Worm (Caenorhabditis elegans) whole organism, L4 larva: ENCODE data around the gene C53A5.9.
A peak's percentile ranks its signal among the peaks of the same experiment; 100 is the strongest.

ENCODE experiments used
- F10B5.3 ChIP-seq: sonication (generic microtip); optimal IDR thresholded peaks from 2 replicates; lab custom pipeline; 2016; ENCODE audit warnings: mild to moderate bottlenecking, missing genetic modification characterization, missing compliant biosample characterization
- F26F4.8 ChIP-seq: fragments of 200-800 bp; sonication (Bioruptor generic); conservative IDR thresholded peaks from 2 replicates; pipeline ENCODE4 v1.3.6; 2022; ENCODE audit warnings: missing genetic modification characterization, missing compliant biosample characterization
- T20F7.1 ChIP-seq: fragments of 200-800 bp; sonication (Bioruptor generic); optimal IDR thresholded peaks from 2 replicates; lab custom pipeline; 2018; ENCODE audit warnings: mild to moderate bottlenecking, missing genetic modification characterization, missing compliant biosample characterization
- Y105C5A.15 ChIP-seq: fragments of 200-800 bp; sonication (Bioruptor generic); IDR thresholded peaks from 2 replicates; pipeline ENCODE4 v1.3.6; 2022; ENCODE audit warnings: missing genetic modification characterization, missing compliant biosample characterization
- Y5F2A.4 ChIP-seq: fragments of 200-800 bp; sonication (Bioruptor generic); optimal IDR thresholded peaks from 2 replicates; lab custom pipeline; 2018; ENCODE audit warnings: mild to moderate bottlenecking, missing genetic modification characterization, missing compliant biosample characterization
- ZK337.2 ChIP-seq: fragments of 200-800 bp; sonication (Bioruptor generic); IDR thresholded peaks from 2 replicates; pipeline ENCODE4 v1.3.6; 2022; ENCODE audit warnings: missing genetic modification reagents, missing genetic modification characterization, missing compliant biosample characterization
- ZK546.5 ChIP-seq, 2 experiments: sonication (generic microtip); optimal IDR thresholded peaks; 2 replicates each; lab custom pipeline; 2017; ENCODE audit warnings: missing biosample characterization in 2 of 2, missing genetic modification characterization in 2 of 2
- attf-4 ChIP-seq: sonication (generic microtip); optimal IDR thresholded peaks from 3 replicates; lab custom pipeline; 2017; ENCODE audit warnings: missing biosample characterization, missing genetic modification characterization
- ceh-20 ChIP-seq: fragments of 200-800 bp; sonication (Bioruptor generic); IDR thresholded peaks from 2 replicates; pipeline ENCODE4 v1.3.6; 2022; ENCODE audit warnings: missing genetic modification reagents, missing genetic modification characterization, missing compliant biosample characterization
- ceh-32 ChIP-seq: sonication (generic microtip); optimal IDR thresholded peaks from 2 replicates; lab custom pipeline; 2016; ENCODE audit warnings: mild to moderate bottlenecking, missing genetic modification characterization, missing compliant biosample characterization; ENCODE audit not compliant: poor library complexity
- ceh-62 ChIP-seq: sonication (generic microtip); optimal IDR thresholded peaks from 2 replicates; lab custom pipeline; 2017; ENCODE audit warnings: missing biosample characterization, missing genetic modification characterization
- ces-1 ChIP-seq: fragments of 150-350 bp; sonication (generic microtip); optimal IDR thresholded peaks from 4 replicates; lab custom pipeline; 2014; ENCODE audit warnings: missing biosample characterization, missing genetic modification reagents, missing genetic modification characterization
- daf-12 ChIP-seq: fragments of 150-350 bp; optimal IDR thresholded peaks from 2 replicates; lab custom pipeline; 2014; ENCODE audit warnings: missing biosample characterization, missing genetic modification reagents, missing genetic modification characterization
- daf-19 ChIP-seq: fragments of 200-800 bp; sonication (Bioruptor generic); conservative IDR thresholded peaks from 2 replicates; pipeline ENCODE4 v1.3.6; 2022; ENCODE audit warnings: missing genetic modification characterization, missing compliant biosample characterization
- daf-8 ChIP-seq: fragments of 200-800 bp; sonication (Bioruptor generic); IDR thresholded peaks from 2 replicates; pipeline ENCODE4 v1.3.6; 2022; ENCODE audit warnings: missing genetic modification characterization, missing compliant biosample characterization
- dmd-6 ChIP-seq: fragments of 200-800 bp; sonication (Bioruptor generic); IDR thresholded peaks from 2 replicates; pipeline ENCODE4 v1.3.6; 2022; ENCODE audit warnings: missing genetic modification reagents, missing genetic modification characterization, missing compliant biosample characterization
- fkh-10 ChIP-seq: fragments of 150-350 bp; optimal IDR thresholded peaks from 2 replicates; lab custom pipeline; 2014; ENCODE audit warnings: missing biosample characterization, missing genetic modification reagents, missing genetic modification characterization
- fos-1 ChIP-seq: fragments of 150-350 bp; optimal IDR thresholded peaks from 2 replicates; lab custom pipeline; 2014; ENCODE audit warnings: missing biosample characterization, missing genetic modification characterization
- gei-8 ChIP-seq: fragments of 200-800 bp; sonication (Bioruptor generic); optimal IDR thresholded peaks from 2 replicates; lab custom pipeline; 2018; ENCODE audit warnings: mild to moderate bottlenecking, missing genetic modification characterization, missing compliant biosample characterization
- hif-1 ChIP-seq, 2 experiments: sonication (generic microtip); optimal IDR thresholded peaks; 2 replicates each; lab custom pipeline; 2016 to 2017; ENCODE audit warnings: missing compliant biosample characterization in 2 of 2, missing genetic modification characterization in 2 of 2, missing genetic modification reagents in 2 of 2, missing genotype in 2 of 2, mild to moderate bottlenecking in 1 of 2
- hlh-11 ChIP-seq: fragments of 200-800 bp; sonication (Bioruptor generic); optimal IDR thresholded peaks from 2 replicates; lab custom pipeline; 2018; ENCODE audit warnings: mild to moderate bottlenecking, missing genetic modification characterization, missing compliant biosample characterization
- jun-1 ChIP-seq: fragments of 150-350 bp; optimal IDR thresholded peaks from 2 replicates; lab custom pipeline; 2014; ENCODE audit warnings: missing biosample characterization, missing genetic modification reagents, missing genetic modification characterization
- lin-15B ChIP-seq: fragments of 150-350 bp; sonication (generic microtip); optimal IDR thresholded peaks from 3 replicates; lab custom pipeline; 2014; ENCODE audit warnings: missing biosample characterization, missing genetic modification characterization
- lin-29 ChIP-seq: fragments of 200-800 bp; sonication (Bioruptor generic); IDR thresholded peaks from 2 replicates; pipeline ENCODE4 v1.3.6; 2022; ENCODE audit warnings: missing genetic modification reagents, missing genetic modification characterization, missing compliant biosample characterization
- lin-39 ChIP-seq: fragments of 150-350 bp; optimal IDR thresholded peaks from 2 replicates; lab custom pipeline; 2014; ENCODE audit warnings: missing biosample characterization, missing genetic modification reagents, missing genetic modification characterization
- lsy-2 ChIP-seq, 2 experiments: fragments of 150-350 bp in 1 of 2; sonication (generic microtip) in 1 of 2; optimal IDR thresholded peaks; 2 replicates each; lab custom pipeline; 2014 to 2017; ENCODE audit warnings: missing biosample characterization in 2 of 2, missing genetic modification characterization in 2 of 2
- madf-9 ChIP-seq: fragments of 200-800 bp; sonication (Bioruptor generic); conservative IDR thresholded peaks from 2 replicates; pipeline ENCODE4 v1.3.6; 2022; ENCODE audit warnings: missing genetic modification reagents, missing genetic modification characterization, missing compliant biosample characterization
- mdl-1 ChIP-seq, 2 experiments: fragments of 150-350 bp in 1 of 2; sonication (generic microtip) in 1 of 2; optimal IDR thresholded peaks; 2 replicates each; lab custom pipeline; 2014 to 2017; ENCODE audit warnings: missing biosample characterization in 2 of 2, missing genetic modification characterization in 2 of 2
- nhr-10 ChIP-seq: fragments of 150-350 bp; optimal IDR thresholded peaks from 2 replicates; lab custom pipeline; 2014; ENCODE audit warnings: missing biosample characterization, missing genetic modification characterization
- nhr-11 ChIP-seq: fragments of 150-350 bp; optimal IDR thresholded peaks from 2 replicates; lab custom pipeline; 2014; ENCODE audit warnings: missing biosample characterization, missing genetic modification characterization
- nhr-111 ChIP-seq: fragments of 200-800 bp; sonication (Bioruptor generic); optimal IDR thresholded peaks from 2 replicates; lab custom pipeline; 2018; ENCODE audit warnings: mild to moderate bottlenecking, missing genetic modification characterization, missing compliant biosample characterization
- nhr-28 ChIP-seq: fragments of 150-350 bp; optimal IDR thresholded peaks from 2 replicates; lab custom pipeline; 2014; ENCODE audit warnings: missing biosample characterization, missing genetic modification characterization
- nhr-41 ChIP-seq: fragments of 200-800 bp; sonication (Bioruptor generic); IDR thresholded peaks from 2 replicates; pipeline ENCODE4 v1.3.6; 2022; ENCODE audit warnings: missing genetic modification reagents, missing genetic modification characterization, missing compliant biosample characterization
- nhr-42 ChIP-seq: fragments of 200-800 bp; sonication (Bioruptor generic); IDR thresholded peaks from 2 replicates; pipeline ENCODE4 v1.3.6; 2022; ENCODE audit warnings: missing genetic modification characterization, missing compliant biosample characterization
- nhr-48 ChIP-seq: sonication (generic microtip); optimal IDR thresholded peaks from 2 replicates; lab custom pipeline; 2016; ENCODE audit warnings: mild to moderate bottlenecking, missing genetic modification characterization, missing compliant biosample characterization
- nhr-6 ChIP-seq: fragments of 150-350 bp; optimal IDR thresholded peaks from 2 replicates; lab custom pipeline; 2014; ENCODE audit warnings: missing biosample characterization, missing genetic modification characterization
- nhr-77 ChIP-seq: fragments of 150-350 bp; optimal IDR thresholded peaks from 2 replicates; lab custom pipeline; 2014; ENCODE audit warnings: missing biosample characterization, missing genetic modification characterization
- php-3 ChIP-seq: fragments of 200-800 bp; sonication (Bioruptor generic); IDR thresholded peaks from 2 replicates; pipeline ENCODE4 v1.3.6; 2022; ENCODE audit warnings: missing genetic modification reagents, missing genetic modification characterization, missing compliant biosample characterization
- rbr-2 ChIP-seq: sonication (generic microtip); optimal IDR thresholded peaks from 2 replicates; lab custom pipeline; 2016; ENCODE audit warnings: missing genotype, missing genetic modification characterization, missing compliant biosample characterization
- saeg-2 ChIP-seq: fragments of 200-800 bp; sonication (Bioruptor generic); IDR thresholded peaks from 2 replicates; pipeline ENCODE4 v1.3.6; 2022; ENCODE audit warnings: missing genetic modification reagents, missing genetic modification characterization, missing compliant biosample characterization
- sdz-12 ChIP-seq: fragments of 200-800 bp; sonication (Bioruptor generic); optimal IDR thresholded peaks from 2 replicates; lab custom pipeline; 2018; ENCODE audit warnings: mild to moderate bottlenecking, missing genetic modification characterization, missing compliant biosample characterization
- snpc-1.2 ChIP-seq: fragments of 200-800 bp; sonication (Bioruptor generic); IDR thresholded peaks from 2 replicates; pipeline ENCODE4 v1.3.6; 2022; ENCODE audit warnings: missing genetic modification reagents, missing genetic modification characterization, missing compliant biosample characterization
- spr-3 ChIP-seq: fragments of 200-800 bp; sonication (Bioruptor generic); optimal IDR thresholded peaks from 2 replicates; lab custom pipeline; 2018; ENCODE audit warnings: mild to moderate bottlenecking, missing genetic modification characterization, missing compliant biosample characterization
- tag-97 ChIP-seq: fragments of 200-800 bp; sonication (Bioruptor generic); IDR thresholded peaks from 2 replicates; pipeline ENCODE4 v1.3.6; 2022; ENCODE audit warnings: missing genetic modification characterization, missing compliant biosample characterization
- unc-130 ChIP-seq: sonication (generic microtip); optimal IDR thresholded peaks from 2 replicates; lab custom pipeline; 2016; ENCODE audit warnings: missing genetic modification reagents, missing genetic modification characterization, missing compliant biosample characterization
- unc-39 ChIP-seq: sonication (generic microtip); optimal IDR thresholded peaks from 2 replicates; lab custom pipeline; 2017; ENCODE audit warnings: missing biosample characterization, missing genetic modification characterization
- zfp-2 ChIP-seq: sonication (generic microtip); optimal IDR thresholded peaks from 2 replicates; lab custom pipeline; 2016; ENCODE audit warnings: mild to moderate bottlenecking, missing genetic modification characterization, missing compliant biosample characterization
- zfp-3 ChIP-seq: fragments of 200-800 bp; sonication (Bioruptor generic); conservative IDR thresholded peaks from 2 replicates; pipeline ENCODE4 v1.3.6; 2022; ENCODE audit warnings: missing genetic modification reagents, missing genetic modification characterization, missing compliant biosample characterization

C53A5.9 gene

ce11 chrV:14558757-14559156 is at the start of gene C53A5.9:
C53A5.9 (minus strand) TSS chrV:14558857.
- no peak for TF ChIP-seq gei-8 (GFP tag; lab: Kevin White, UChicago)
- TF ChIP-seq lin-29 (GFP tag; lab: Robert Waterston, UW) = no peak
- no peak for TF ChIP-seq jun-1 (tag; lab: Kevin White, UChicago)
- TF ChIP-seq unc-39 (tag; lab: Kevin White, UChicago) = no peak
- TF ChIP-seq nhr-41 = no peak
- TF ChIP-seq nhr-42 (GFP tag; lab: Robert Waterston, UW) = no peak
- no peak for TF ChIP-seq nhr-6 (tag; lab: Kevin White, UChicago)
- no peak for TF ChIP-seq rbr-2 (tag; lab: Kevin White, UChicago)
- TF ChIP-seq nhr-48 (tag; lab: Kevin White, UChicago) = no peak
- no peak for TF ChIP-seq php-3
- TF ChIP-seq lin-15B (tag; lab: Kevin White, UChicago) = no peak

- TF ChIP-seq spr-3 (GFP tag; lab: Kevin White, UChicago) = no peak
- TF ChIP-seq Y105C5A.15 (GFP tag; lab: Robert Waterston, UW) = no peak
- no peak for TF ChIP-seq madf-9 (GFP tag; lab: Robert Waterston, UW)
- no peak for TF ChIP-seq Y5F2A.4
- no peak for TF ChIP-seq nhr-77
- no peak for TF ChIP-seq daf-12 (tag; lab: Kevin White, UChicago)
- TF ChIP-seq ceh-32 (tag; lab: Kevin White, UChicago) = no peak
- no peak for TF ChIP-seq zfp-3 (GFP tag; lab: Robert Waterston, UW)
- no peak for TF ChIP-seq ZK546.5 (tag; optimal IDR thresholded peaks at IDR 0.05; lab: Kevin White, UChicago)
- TF ChIP-seq nhr-111 = no peak
- TF ChIP-seq F10B5.3 (tag; lab: Kevin White, UChicago) = no peak
- TF ChIP-seq attf-4 (tag; lab: Kevin White, UChicago) = no peak
- no peak for TF ChIP-seq dmd-6 (GFP tag; lab: Robert Waterston, UW)
- TF ChIP-seq ces-1 (GFP tag; lab: Kevin White, UChicago) = no peak
- TF ChIP-seq ZK337.2 = no peak
These were observed 45.1 kb upstream of the C53A5.9 start for ce11 chrV:14603755-14604154.

ce11 chrV:14599972-14600371 is 41.3 kb upstream of the C53A5.9 start, which contains the start of gene glb-22:
glb-22 (plus strand) TSS chrV:14600272.
- TF ChIP-seq ceh-20 (GFP tag; lab: Robert Waterston, UW) = no peak
- TF ChIP-seq nhr-28 = no peak
- TF ChIP-seq mdl-1 (tag; optimal IDR thresholded peaks at IDR 0.05; lab: Kevin White, UChicago) = no peak
- no peak for TF ChIP-seq F26F4.8 (GFP tag; lab: Robert Waterston, UW)
- no peak for TF ChIP-seq ceh-62 (tag; lab: Kevin White, UChicago)
- TF ChIP-seq dmd-6 (GFP tag; lab: Robert Waterston, UW) = no peak
- TF ChIP-seq zfp-2 = no peak
- no peak for TF ChIP-seq sdz-12 (GFP tag; lab: Kevin White, UChicago)
- no peak for TF ChIP-seq hlh-11 (tag; lab: Kevin White, UChicago)

- TF ChIP-seq unc-130 (GFP tag; lab: Kevin White, UChicago) = no peak
- no peak for TF ChIP-seq saeg-2 (GFP tag; lab: Robert Waterston, UW)
- no peak for TF ChIP-seq gei-8 (GFP tag; lab: Kevin White, UChicago)
- no peak for TF ChIP-seq tag-97
- TF ChIP-seq lsy-2 (tag; optimal IDR thresholded peaks at IDR 0.05; lab: Kevin White, UChicago) = peak in 1 of 2 experiments; percentile 57
- TF ChIP-seq nhr-42 (GFP tag; lab: Robert Waterston, UW) = no peak
- TF ChIP-seq nhr-11 (tag; lab: Kevin White, UChicago) = no peak
- TF ChIP-seq lin-39 (tag; lab: Kevin White, UChicago) = no peak
- no peak for TF ChIP-seq daf-19 (GFP tag; lab: Robert Waterston, UW)
- no peak for TF ChIP-seq snpc-1.2 (GFP tag; lab: Robert Waterston, UW)
- TF ChIP-seq hif-1 (tag; optimal IDR thresholded peaks at IDR 0.05; lab: Kevin White, UChicago) = no peak
- no peak for TF ChIP-seq fkh-10 (GFP tag; lab: Kevin White, UChicago)
- TF ChIP-seq daf-12 (tag; lab: Kevin White, UChicago) = no peak
- TF ChIP-seq sdz-12 (GFP tag; lab: Kevin White, UChicago) = no peak
- no peak for TF ChIP-seq daf-8
- no peak for TF ChIP-seq fos-1
- no peak for TF ChIP-seq nhr-10 (tag; lab: Kevin White, UChicago)
- TF ChIP-seq T20F7.1 (GFP tag; lab: Kevin White, UChicago) = no peak
These were observed 39.1 kb upstream of the C53A5.9 start, which contains the start of gene R11H6.2 for ce11 chrV:14597681-14598184. R11H6.2 (plus strand) TSS chrV:14598006.
